Worm (Caenorhabditis elegans): Measurements from ENCODE around the gene lelo-2.

lelo-2 gene

ce11 chrIII:1427126-1427525 lies at the start of gene lelo-2:
Gene lelo-2 (minus strand): TSS chrIII:1427226.
- no peak for TF ChIP-seq unc-62 (GFP tag; optimal IDR thresholded peaks at IDR 0.05)

ce11 chrIII:1468358-1469305 lies 41.6 kb upstream of the lelo-2 start:
- TF ChIP-seq unc-62 (GFP tag; optimal IDR thresholded peaks at IDR 0.05) = no peak

ce11 chrIII:1456859-1457258 lies 29.8 kb upstream of the lelo-2 start:
- TF ChIP-seq unc-62 (GFP tag; optimal IDR thresholded peaks at IDR 0.05) = no peak

- no peak for TF ChIP-seq unc-62 (GFP tag; optimal IDR thresholded peaks at IDR 0.05)
Measured at ce11 chrIII:1455674-1456073, 28.6 kb upstream of the lelo-2 start, which contains the start of gene Y82E9BR.17. Gene Y82E9BR.17 (minus strand): TSS chrIII:1455774.

- TF ChIP-seq unc-62 (GFP tag; optimal IDR thresholded peaks at IDR 0.05) = no peak
Measured at ce11 chrIII:1446747-1447146, 19.7 kb upstream of the lelo-2 start.

- no peak for TF ChIP-seq unc-62 (GFP tag; optimal IDR thresholded peaks at IDR 0.05)
Measured at ce11 chrIII:1439609-1440008, 12.6 kb upstream of the lelo-2 start.

- no peak for TF ChIP-seq unc-62 (GFP tag; optimal IDR thresholded peaks at IDR 0.05)
Measured at ce11 chrIII:1436738-1437137, 9.7 kb upstream of the lelo-2 start.

- no peak for TF ChIP-seq unc-62 (GFP tag; optimal IDR thresholded peaks at IDR 0.05)
Measured at ce11 chrIII:1429920-1430437, 3.0 kb upstream of the lelo-2 start.

- no peak for TF ChIP-seq unc-62 (GFP tag; optimal IDR thresholded peaks at IDR 0.05)
Measured at ce11 chrIII:1429275-1429674, 2.2 kb upstream of the lelo-2 start.

- TF ChIP-seq unc-62 (GFP tag; optimal IDR thresholded peaks at IDR 0.05) = no peak
Measured at ce11 chrIII:1428448-1428847, 1.4 kb upstream of the lelo-2 start.

ce11 chrIII:1424305-1424704 lies 2.7 kb downstream of the lelo-2 start:
- TF ChIP-seq unc-62 (GFP tag; optimal IDR thresholded peaks at IDR 0.05) = no peak

ce11 chrIII:1421436-1421835 lies 5.6 kb downstream of the lelo-2 start:
- TF ChIP-seq unc-62 (GFP tag; optimal IDR thresholded peaks at IDR 0.05) = no peak

ce11 chrIII:1419700-1420356 lies 7.2 kb downstream of the lelo-2 start:
- TF ChIP-seq unc-62 (GFP tag; optimal IDR thresholded peaks at IDR 0.05) = no peak

- no peak for TF ChIP-seq unc-62 (GFP tag; optimal IDR thresholded peaks at IDR 0.05)
Measured at ce11 chrIII:1419146-1419636, 7.8 kb downstream of the lelo-2 start, which contains the start of gene Y82E9BR.3. Gene Y82E9BR.3 (plus strand): TSS chrIII:1419196.

ce11 chrIII:1418709-1419108 lies 8.3 kb downstream of the lelo-2 start:
- TF ChIP-seq unc-62 (GFP tag; optimal IDR thresholded peaks at IDR 0.05) = no peak

ce11 chrIII:1417090-1417489 lies 9.9 kb downstream of the lelo-2 start, which contains the start of gene elc-1:
Gene elc-1 (minus strand): TSS chrIII:1417190.
- no peak for TF ChIP-seq unc-62 (GFP tag; optimal IDR thresholded peaks at IDR 0.05)

All from whole organism, dauer.